Worm (Caenorhabditis elegans) whole organism, young adult: ENCODE results near the gene slc-17.4.

Experiments used
- F57C9.4 ChIP-seq: sonication (generic microtip); optimal IDR thresholded peaks from 2 replicates; lab custom pipeline; 2017; ENCODE audit warnings: mild to moderate bottlenecking, missing genetic modification characterization, missing compliant biosample characterization
- ama-1 ChIP-seq, 3 experiments: fragments of 150-350 bp in 1 of 3; sonication (generic microtip) in 2 of 3; optimal IDR thresholded peaks; 2 replicates each; lab custom pipeline; 2014 to 2018; ENCODE audit warnings: missing biosample characterization in 2 of 3, missing genetic modification characterization in 2 of 3, missing genetic modification reagents in 2 of 3
- ccch-3 ChIP-seq: fragments of 200-800 bp; sonication (Bioruptor generic); optimal IDR thresholded peaks from 2 replicates; lab custom pipeline; 2018; ENCODE audit warnings: mild to moderate bottlenecking, missing genetic modification characterization, missing compliant biosample characterization
- hlh-12 ChIP-seq: sonication (generic microtip); optimal IDR thresholded peaks from 2 replicates; lab custom pipeline; 2016; ENCODE audit warnings: missing genetic modification characterization, missing compliant biosample characterization
- hsf-1 ChIP-seq: fragments of 200-800 bp; sonication (Bioruptor generic); IDR thresholded peaks from 2 replicates; pipeline ENCODE4 v1.3.6; 2022; ENCODE audit warnings: missing genetic modification reagents, missing genetic modification characterization, missing compliant biosample characterization
- lag-1 ChIP-seq: fragments of 200-800 bp; sonication (Bioruptor generic); IDR thresholded peaks from 2 replicates; pipeline ENCODE4 v1.3.6; 2022; ENCODE audit warnings: missing genetic modification reagents, missing genetic modification characterization, missing compliant biosample characterization
- lin-54 ChIP-seq: fragments of 200-800 bp; sonication (Bioruptor generic); optimal IDR thresholded peaks from 2 replicates; lab custom pipeline; 2018; ENCODE audit warnings: mild to moderate bottlenecking, missing genetic modification characterization, missing compliant biosample characterization
- somi-1 ChIP-seq: fragments of 200-800 bp; sonication (Bioruptor generic); optimal IDR thresholded peaks from 2 replicates; lab custom pipeline; 2018; ENCODE audit warnings: mild to moderate bottlenecking, missing genetic modification characterization, missing compliant biosample characterization
- tbp1 ChIP-seq: fragments of 200-800 bp; sonication (Bioruptor generic); optimal IDR thresholded peaks from 2 replicates; lab custom pipeline; 2018; ENCODE audit warnings: mild to moderate bottlenecking, missing genetic modification characterization, missing compliant biosample characterization
- unc-130 ChIP-seq: sonication (generic microtip); optimal IDR thresholded peaks from 2 replicates; lab custom pipeline; 2016; ENCODE audit warnings: missing genetic modification reagents, missing genetic modification characterization, missing compliant biosample characterization
- ztf-22 ChIP-seq: fragments of 200-800 bp; sonication (Bioruptor generic); optimal IDR thresholded peaks from 2 replicates; lab custom pipeline; 2018; ENCODE audit warnings: mild to moderate bottlenecking, missing genetic modification characterization, moderate library complexity, missing compliant biosample characterization
- ztf-25 ChIP-seq: fragments of 200-800 bp; sonication (Bioruptor generic); IDR thresholded peaks from 2 replicates; pipeline ENCODE4 v1.3.6; 2022; ENCODE audit warnings: missing genetic modification reagents, missing genetic modification characterization, missing compliant biosample characterization
- ztf-26 ChIP-seq: sonication (generic microtip); optimal IDR thresholded peaks from 2 replicates; lab custom pipeline; 2017; ENCODE audit warnings: missing genetic modification characterization, missing compliant biosample characterization

ce11 chrIV:17245200-17245599 is 46.3 kb downstream of the slc-17.4 start, which contains the start of gene ZK550.2:
- TF ChIP-seq lin-54 (GFP tag; lab: Kevin White, UChicago) (peak; percentile 8), ztf-22 (GFP tag; lab: Kevin White, UChicago) (peak; percentile 63), ztf-26 (tag; lab: Kevin White, UChicago) (no peak), somi-1 (no peak), hlh-12 (tag; lab: Kevin White, UChicago) (no peak), ztf-25 (GFP tag; lab: Robert Waterston, UW) (no peak), tbp1 (peak; percentile 54), F57C9.4 (tag; lab: Kevin White, UChicago) (no peak), ama-1 (optimal IDR thresholded peaks at IDR 0.05; lab: Kevin White, UChicago) (no peak), ama-1 (GFP tag; optimal IDR thresholded peaks at IDR 0.05; lab: Kevin White, UChicago) (no peak), unc-130 (GFP tag; lab: Kevin White, UChicago) (no peak), ccch-3 (GFP tag; lab: Kevin White, UChicago) (no peak), lag-1 (GFP tag; lab: Robert Waterston, UW) (no peak), hsf-1 (no peak)
